Fruit fly (Drosophila melanogaster): ENCODE measurements around the gene CG14315.

CG14315 gene

dm6 chr3R:18164052-18164722 is 5.7 kb downstream of the CG14315 start, which contains the start of the genes CG7218 and Cbp20 (continued):
- TF ChIP-seq CG7745 (tag; optimal IDR thresholded peaks at IDR 0.05) (no peak), CG31224 (GFP tag; IDR thresholded peaks at IDR 0.05) (peak; percentile 65), CG11093 (GFP tag; IDR thresholded peaks at IDR 0.05) (peak; percentile 41; the same call in 1 of the 3 replicates), Meics (GFP tag; optimal IDR thresholded peaks at IDR 0.05) (peak; percentile 70), Sin3A (optimal IDR thresholded peaks at IDR 0.05) (peak; percentile 38), E2f2 (GFP tag; IDR thresholded peaks at IDR 0.05) (peak; percentile 44; the same call in 1 of the 2 replicates), MTF-1 (GFP tag; optimal IDR thresholded peaks at IDR 0.05; ENCODE audit: borderline replicate concordance) (peak; percentile 14), jigr1 (GFP tag; IDR thresholded peaks at IDR 0.05) (0 out of 3 replicates have a peak, but pooled peaks have one; percentile 23), CG3281 (GFP tag; optimal IDR thresholded peaks at IDR 0.05) (peak; percentile 69), CG9817 (tag; optimal IDR thresholded peaks at IDR 0.05) (peak; percentile 69), repo (GFP tag; optimal IDR thresholded peaks at IDR 0.05) (no peak), Trl (optimal IDR thresholded peaks at IDR 0.05) (no peak), Trl (GFP tag; optimal IDR thresholded peaks at IDR 0.05) (peak; percentile 58), grn (GFP tag; optimal IDR thresholded peaks at IDR 0.05) (no peak), CG32532 (GFP tag; IDR thresholded peaks at IDR 0.05) (peak; percentile 90), bcd (GFP tag; optimal IDR thresholded peaks at IDR 0.05) (peak; percentile 57), CG11504 (tag; optimal IDR thresholded peaks at IDR 0.05) (peak; percentile 70), pb (GFP tag; optimal IDR thresholded peaks at IDR 0.05) (no peak), CG10147 (GFP tag; optimal IDR thresholded peaks at IDR 0.05) (peak; percentile 56), CG2875 (GFP tag; optimal IDR thresholded peaks at IDR 0.05) (no peak), CrebB (tag; optimal IDR thresholded peaks at IDR 0.05) (peak; percentile 3), kay (GFP tag; optimal IDR thresholded peaks at IDR 0.05) (peak; percentile 44), NFAT (GFP tag; IDR thresholded peaks at IDR 0.05) (peak; percentile 95), jing (GFP tag; optimal IDR thresholded peaks at IDR 0.05) (no peak), Rfx (GFP tag; IDR thresholded peaks at IDR 0.05) (peak; percentile 93), Blimp-1 (GFP tag; optimal IDR thresholded peaks at IDR 0.05) (peak; percentile 54), lbe (GFP tag; optimal IDR thresholded peaks at IDR 0.05) (peak; percentile 38), CG14441 (GFP tag; IDR thresholded peaks at IDR 0.05) (peak; percentile 73), CG11696 (GFP tag; IDR thresholded peaks at IDR 0.05) (no peak; the same call in 1 of the 2 replicates), inv (GFP tag; IDR thresholded peaks at IDR 0.05; ENCODE audit: partially characterized antibody) (peak; percentile 80), CG17385 (GFP tag; optimal IDR thresholded peaks at IDR 0.05) (peak; percentile 60), CG12744 (GFP tag; optimal IDR thresholded peaks at IDR 0.05) (peak; percentile 59), crp (GFP tag; optimal IDR thresholded peaks at IDR 0.05) (peak in 1 of 2 experiments; percentile 73), hth (optimal IDR thresholded peaks at IDR 0.05) (no peak), ken (GFP tag; IDR thresholded peaks at IDR 0.05) (peak; percentile 84), twi (tag; optimal IDR thresholded peaks at IDR 0.05) (peak; percentile 57), Nf-YB (GFP tag; optimal IDR thresholded peaks at IDR 0.05) (peak; percentile 48), Mad (GFP tag; optimal IDR thresholded peaks at IDR 0.05) (peak; percentile 14), Bdp1 (GFP tag; optimal IDR thresholded peaks at IDR 0.05) (peak; percentile 26), CG12236 (GFP tag; optimal IDR thresholded peaks at IDR 0.05) (no peak), ac (GFP tag; optimal IDR thresholded peaks at IDR 0.05) (no peak), CG9437 (GFP tag; optimal IDR thresholded peaks at IDR 0.05) (peak; percentile 73), dati (GFP tag; IDR thresholded peaks at IDR 0.05) (0 out of 2 replicates have a peak, but pooled peaks have one; percentile 26), HmgD (GFP tag; optimal IDR thresholded peaks at IDR 0.05) (peak; percentile 31), BtbVII (GFP tag; optimal IDR thresholded peaks at IDR 0.05) (no peak), CG6813 (GFP tag; optimal IDR thresholded peaks at IDR 0.05) (peak; percentile 16), MESR4 (GFP tag; optimal IDR thresholded peaks at IDR 0.05) (peak; percentile 67), YL-1 (GFP tag; optimal IDR thresholded peaks at IDR 0.05) (peak; percentile 79), ash1 (GFP tag; optimal IDR thresholded peaks at IDR 0.05) (no peak), CG9215 (GFP tag; IDR thresholded peaks at IDR 0.05) (peak; percentile 79)

Measured in whole organism, embryonic.